Worm (Caenorhabditis elegans): ENCODE results near the gene F09B12.7.

ce11 chrX:15083795-15084194, 11.1 kb downstream of the F09B12.7 start, which contains the start of gene H40L08.1:
- TF ChIP-seq nhr-23 (tag; optimal IDR thresholded peaks at IDR 0.05), result no peak
- TF ChIP-seq ZK546.5 (tag; optimal IDR thresholded peaks at IDR 0.05), result no peak
- no peak for TF ChIP-seq F13H6.1 (tag; optimal IDR thresholded peaks at IDR 0.05)
- no peak for TF ChIP-seq nhr-10 (tag; optimal IDR thresholded peaks at IDR 0.05)

Data from whole organism, L2 larva.